Fruit fly (Drosophila melanogaster): Measurements from ENCODE around the gene kst.
A peak's percentile ranks its signal among the peaks of the same experiment; 100 is the strongest.

Gene kst

DNA sequence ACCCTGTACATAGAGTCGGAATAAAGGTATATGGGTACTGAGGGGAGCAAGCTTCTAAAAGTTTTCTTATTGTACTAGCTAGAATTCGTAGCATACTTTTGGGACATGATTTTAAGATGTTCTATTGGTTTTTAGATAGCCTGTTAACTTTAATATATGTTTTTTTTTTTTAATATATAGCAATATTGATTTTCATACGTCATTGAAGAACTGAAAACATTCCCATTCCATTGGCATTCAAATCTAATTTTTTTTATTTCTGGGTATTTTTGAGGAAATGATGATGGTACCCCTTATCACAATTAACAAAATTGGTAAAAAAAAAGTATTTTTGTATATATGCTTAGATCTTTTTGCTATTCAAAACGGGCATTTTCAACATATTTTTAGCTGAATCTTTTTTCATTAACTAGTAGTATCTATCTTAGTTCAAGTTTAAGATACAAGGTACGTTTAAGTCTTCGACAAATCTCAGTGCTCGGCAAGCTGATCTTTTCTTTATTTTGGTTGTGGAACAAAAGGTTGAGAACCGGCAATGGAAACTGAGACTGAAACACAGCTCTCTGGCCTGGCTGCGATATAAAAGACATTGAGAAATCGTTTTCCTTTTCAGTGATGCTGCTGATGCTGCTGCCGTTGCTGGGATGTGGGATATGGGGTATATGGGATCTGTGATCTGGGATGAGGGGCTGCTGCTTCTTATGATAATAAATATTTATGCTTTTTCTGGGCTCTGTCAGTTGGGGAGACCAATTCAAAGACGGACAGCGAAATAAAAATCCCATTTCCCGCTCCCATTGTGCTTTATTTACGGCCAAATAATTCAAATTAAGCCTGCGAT, 48.2 kb downstream of the kst start (continued):
- TF ChIP-seq Adf1 (GFP tag; IDR thresholded peaks at IDR 0.05) (no peak), CG12769 (tag; optimal IDR thresholded peaks at IDR 0.05) (peak; percentile 69), lbe (GFP tag; optimal IDR thresholded peaks at IDR 0.05) (no peak), lab (GFP tag; optimal IDR thresholded peaks at IDR 0.05) (no peak), Xbp1 (GFP tag; optimal IDR thresholded peaks at IDR 0.05) (peak; percentile 36), CG1602 (GFP tag; optimal IDR thresholded peaks at IDR 0.05) (peak; percentile 50), CG14014 (GFP tag; IDR thresholded peaks at IDR 0.05) (0 out of 2 replicates have a peak, but pooled peaks have one; percentile 34), Rx (GFP tag; IDR thresholded peaks at IDR 0.05) (0 out of 2 replicates have a peak, but pooled peaks have one; percentile 5), amos (GFP tag; IDR thresholded peaks at IDR 0.05; ENCODE audit: partially characterized antibody) (no peak), sens (GFP tag) (peak; percentile 88), CG8388 (GFP tag; optimal IDR thresholded peaks at IDR 0.05) (peak; percentile 41), CG5245 (GFP tag; optimal IDR thresholded peaks at IDR 0.05) (peak; percentile 28), Oli (tag; optimal IDR thresholded peaks at IDR 0.05) (peak; percentile 66), Xrp1 (GFP tag; IDR thresholded peaks at IDR 0.05) (peak; percentile 39; the same call in 1 of the 2 replicates), Ssrp (tag; optimal IDR thresholded peaks at IDR 0.05) (peak; percentile 67), Deaf1 (tag; optimal IDR thresholded peaks at IDR 0.05) (no peak), CG15269 (tag; optimal IDR thresholded peaks at IDR 0.05) (peak; percentile 32), Doc2 (GFP tag; IDR thresholded peaks at IDR 0.05) (no peak), CG9727 (GFP tag; optimal IDR thresholded peaks at IDR 0.05) (peak; percentile 70), CG12391 (tag; optimal IDR thresholded peaks at IDR 0.05) (peak; percentile 55), dysf (GFP tag; IDR thresholded peaks at IDR 0.05) (peak; percentile 43; the same call in 2 of the 3 replicates), CG10979 (tag; optimal IDR thresholded peaks at IDR 0.05) (peak; percentile 66), abd-A (tag; optimal IDR thresholded peaks at IDR 0.05) (peak; percentile 80), HLH3B (GFP tag; IDR thresholded peaks at IDR 0.05) (peak; percentile 18; the same call in 1 of the 2 replicates), CG4820 (GFP tag; optimal IDR thresholded peaks at IDR 0.05) (peak; percentile 42), CG14710 (tag; optimal IDR thresholded peaks at IDR 0.05) (peak; percentile 58), sob (GFP tag; IDR thresholded peaks at IDR 0.05) (no peak), HmgD (GFP tag; optimal IDR thresholded peaks at IDR 0.05) (no peak), pb (GFP tag; optimal IDR thresholded peaks at IDR 0.05) (no peak), CG34422 (GFP tag; IDR thresholded peaks at IDR 0.05) (no peak), az2 (GFP tag; optimal IDR thresholded peaks at IDR 0.05) (peak; percentile 48), jigr1 (GFP tag; IDR thresholded peaks at IDR 0.05) (no peak), CG30431 (GFP tag; optimal IDR thresholded peaks at IDR 0.05) (peak; percentile 13), Abd-B (GFP tag; optimal IDR thresholded peaks at IDR 0.05) (peak; percentile 40), Usf (GFP tag; optimal IDR thresholded peaks at IDR 0.05) (peak; percentile 33), pum (GFP tag; optimal IDR thresholded peaks at IDR 0.05) (no peak), CG17802 (tag; optimal IDR thresholded peaks at IDR 0.05) (no peak), CG11093 (GFP tag; IDR thresholded peaks at IDR 0.05) (peak; percentile 52; the same call in 1 of the 3 replicates), CG13287 (GFP tag; IDR thresholded peaks at IDR 0.05; ENCODE audit: partially characterized antibody) (no peak), crp (GFP tag; optimal IDR thresholded peaks at IDR 0.05) (no peak), CG11695 (GFP tag; IDR thresholded peaks at IDR 0.05) (peak; percentile 43; the same call in 1 of the 3 replicates), Nf-YB (GFP tag; optimal IDR thresholded peaks at IDR 0.05) (peak; percentile 34), CG13296 (GFP tag; optimal IDR thresholded peaks at IDR 0.05) (no peak), CG10267 (tag; optimal IDR thresholded peaks at IDR 0.05) (peak; percentile 52), odd (GFP tag; optimal IDR thresholded peaks at IDR 0.05) (no peak), CG12155 (GFP tag; optimal IDR thresholded peaks at IDR 0.05) (peak; percentile 14), CG10462 (GFP tag; optimal IDR thresholded peaks at IDR 0.05) (peak; percentile 41), salm (tag; optimal IDR thresholded peaks at IDR 0.05) (no peak)
